Fruit fly (Drosophila melanogaster): ENCODE data around the gene CG33946.

DNA sequence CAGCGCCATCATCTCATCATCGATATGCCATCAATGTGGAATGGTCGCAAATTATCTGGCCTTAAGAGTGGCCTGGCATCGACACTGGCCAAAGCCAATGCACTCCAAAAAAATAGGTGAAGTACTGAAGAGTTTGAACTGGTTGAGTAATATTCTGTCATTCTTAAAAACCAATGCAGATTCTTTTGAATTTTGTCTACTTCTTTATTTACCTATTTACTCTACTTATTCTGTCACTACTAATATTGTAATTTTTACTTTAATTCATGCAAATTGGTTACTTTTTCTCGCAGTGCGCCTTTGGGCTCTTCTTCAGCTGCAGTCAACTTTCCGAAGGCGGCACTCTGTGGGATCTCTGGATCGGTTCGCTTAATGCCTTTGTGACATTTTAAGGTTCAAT, 48.6 kb downstream of the CG33946 start:
- TF ChIP-seq bab1 (GFP tag; optimal IDR thresholded peaks at IDR 0.05) (no peak), tj (GFP tag; optimal IDR thresholded peaks at IDR 0.05) (no peak), CG12768 (GFP tag; optimal IDR thresholded peaks at IDR 0.05) (no peak), CG7101 (tag; optimal IDR thresholded peaks at IDR 0.05) (no peak), CG14711 (tag; optimal IDR thresholded peaks at IDR 0.05) (no peak), kay (GFP tag; ENCODE audit: borderline replicate concordance) (no peak), CG11617 (GFP tag; optimal IDR thresholded peaks at IDR 0.05) (no peak), CG7045 (GFP tag; optimal IDR thresholded peaks at IDR 0.05) (no peak), pad (GFP tag; optimal IDR thresholded peaks at IDR 0.05) (no peak), Hr96 (GFP tag; optimal IDR thresholded peaks at IDR 0.05) (no peak), cnc (optimal IDR thresholded peaks at IDR 0.05) (no peak), CG1620 (GFP tag; optimal IDR thresholded peaks at IDR 0.05) (no peak), toe (GFP tag; optimal IDR thresholded peaks at IDR 0.05) (no peak), CG5204 (GFP tag; optimal IDR thresholded peaks at IDR 0.05) (no peak)
